Worm (Caenorhabditis elegans) whole organism, L2 larva: ENCODE results near the gene R08A2.9.

ENCODE experiments used
- R02D3.7 ChIP-seq: fragments of 150-350 bp; optimal IDR thresholded peaks from 2 replicates; lab custom pipeline; 2014; ENCODE audit warnings: missing biosample characterization, missing genetic modification characterization
- ZK546.5 ChIP-seq: sonication (generic microtip); optimal IDR thresholded peaks from 2 replicates; lab custom pipeline; 2017; ENCODE audit warnings: missing biosample characterization, missing genetic modification characterization
- alr-1 ChIP-seq: fragments of 150-350 bp; optimal IDR thresholded peaks from 2 replicates; lab custom pipeline; 2014; ENCODE audit warnings: missing biosample characterization, missing genetic modification characterization
- lin-13 ChIP-seq: fragments of 150-350 bp; optimal IDR thresholded peaks from 2 replicates; lab custom pipeline; 2014; ENCODE audit warnings: missing biosample characterization, missing genetic modification reagents, missing genetic modification characterization
- mbf-1 ChIP-seq: sonication (generic microtip); optimal IDR thresholded peaks from 2 replicates; lab custom pipeline; 2017; ENCODE audit warnings: missing biosample characterization, missing genetic modification characterization
- mdl-1 ChIP-seq, 2 experiments: fragments of 150-350 bp in 1 of 2; sonication (generic microtip) in 1 of 2; optimal IDR thresholded peaks; 2 replicates each; lab custom pipeline; 2017; ENCODE audit warnings: missing biosample characterization in 2 of 2, missing genetic modification characterization in 2 of 2
- nhr-11 ChIP-seq: fragments of 150-350 bp; optimal IDR thresholded peaks from 2 replicates; lab custom pipeline; 2014; ENCODE audit warnings: missing biosample characterization, missing genetic modification characterization
- nhr-12 ChIP-seq: fragments of 150-350 bp; optimal IDR thresholded peaks from 2 replicates; lab custom pipeline; 2014; ENCODE audit warnings: missing biosample characterization, missing genetic modification characterization
- nhr-129 ChIP-seq: fragments of 150-350 bp; optimal IDR thresholded peaks from 2 replicates; lab custom pipeline; 2014; ENCODE audit warnings: missing biosample characterization, missing genetic modification characterization
- nhr-77 ChIP-seq: fragments of 150-350 bp; optimal IDR thresholded peaks from 2 replicates; lab custom pipeline; 2014; ENCODE audit warnings: missing biosample characterization, missing genetic modification characterization
- unc-55 ChIP-seq: fragments of 150-350 bp; sonication (generic microtip); optimal IDR thresholded peaks from 3 replicates; lab custom pipeline; 2014; ENCODE audit warnings: missing biosample characterization, missing genetic modification reagents, missing genetic modification characterization
- unc-62 ChIP-seq: fragments of 150-350 bp; optimal IDR thresholded peaks from 2 replicates; lab custom pipeline; 2014; ENCODE audit warnings: missing biosample characterization, missing genetic modification reagents, missing genetic modification characterization
- zag-1 ChIP-seq: fragments of 150-350 bp; optimal IDR thresholded peaks from 2 replicates; lab custom pipeline; 2014; ENCODE audit warnings: missing biosample characterization, missing genetic modification characterization

DNA sequence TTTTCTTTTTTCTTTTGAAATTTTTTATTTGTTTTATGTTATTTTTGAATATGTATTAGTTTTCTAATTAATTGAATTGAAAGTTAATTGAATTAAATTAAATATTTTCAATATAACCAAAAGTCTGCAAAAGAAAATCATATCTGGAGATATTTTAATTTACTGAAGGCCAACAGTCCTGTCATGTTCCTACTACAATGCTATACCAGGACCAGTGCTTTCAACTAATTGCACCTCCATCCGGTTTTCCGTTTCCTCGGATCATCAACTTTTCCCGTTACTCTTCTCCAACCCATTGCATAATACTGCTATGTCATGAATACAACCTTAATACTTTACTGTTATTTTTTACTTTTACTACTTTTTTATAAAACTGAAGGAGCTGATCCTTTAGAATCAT lies 4.3 kb downstream of the R08A2.9 start, which contains the start of gene R08A2.5:
- TF ChIP-seq mdl-1 (tag; optimal IDR thresholded peaks at IDR 0.05; lab: Kevin White, UChicago) = no peak
- TF ChIP-seq mbf-1 = no peak
- TF ChIP-seq lin-13 (GFP tag; lab: Kevin White, UChicago) = no peak
- TF ChIP-seq nhr-11 (tag; lab: Kevin White, UChicago) = no peak
- no peak for TF ChIP-seq nhr-77 (tag; lab: Kevin White, UChicago)
- TF ChIP-seq nhr-12 = no peak
- no peak for TF ChIP-seq nhr-129 (tag; lab: Kevin White, UChicago)
- TF ChIP-seq unc-62 = no peak
- no peak for TF ChIP-seq R02D3.7 (tag; lab: Kevin White, UChicago)
- no peak for TF ChIP-seq zag-1 (tag; lab: Kevin White, UChicago)
- no peak for TF ChIP-seq ZK546.5
- no peak for TF ChIP-seq alr-1 (tag; lab: Kevin White, UChicago)
- TF ChIP-seq unc-55 = no peak
